Worm (Caenorhabditis elegans) whole organism, young adult: ENCODE measurements around the gene T26A5.2.

Source experiments
- B0035.1 ChIP-seq: sonication (generic microtip); optimal IDR thresholded peaks from 2 replicates; lab custom pipeline; 2016; ENCODE audit warnings: missing genetic modification characterization, mild to moderate bottlenecking, missing compliant biosample characterization, missing genotype, missing genetic modification reagents
- D2030.7 ChIP-seq: fragments of 200-800 bp; sonication (Bioruptor generic); IDR thresholded peaks from 2 replicates; pipeline ENCODE4 v1.3.6; 2022; ENCODE audit warnings: missing genetic modification reagents, missing genetic modification characterization, missing compliant biosample characterization
- F22D6.2 ChIP-seq: sonication (generic microtip); optimal IDR thresholded peaks from 2 replicates; lab custom pipeline; 2016; ENCODE audit warnings: mild to moderate bottlenecking, missing genetic modification characterization, missing compliant biosample characterization
- F33H1.4 ChIP-seq: fragments of 200-800 bp; sonication (Bioruptor generic); IDR thresholded peaks from 2 replicates; pipeline ENCODE4 v1.3.6; 2022; ENCODE audit warnings: missing genetic modification reagents, missing genetic modification characterization, missing compliant biosample characterization
- F39B2.1 ChIP-seq: fragments of 200-800 bp; sonication (Bioruptor generic); IDR thresholded peaks from 2 replicates; pipeline ENCODE4 v1.3.6; 2022; ENCODE audit warnings: missing genetic modification reagents, missing genetic modification characterization, missing compliant biosample characterization
- T07F8.4 ChIP-seq: sonication (generic microtip); optimal IDR thresholded peaks from 2 replicates; lab custom pipeline; 2016; ENCODE audit warnings: mild to moderate bottlenecking, missing genetic modification characterization, moderate library complexity, missing compliant biosample characterization
- ama-1 ChIP-seq, 3 experiments: fragments of 150-350 bp in 1 of 3; sonication (generic microtip) in 2 of 3; optimal IDR thresholded peaks; 2 replicates each; lab custom pipeline; 2014 to 2018; ENCODE audit warnings: missing biosample characterization in 2 of 3, missing genetic modification characterization in 2 of 3, missing genetic modification reagents in 2 of 3
- aptf-2 ChIP-seq: fragments of 200-800 bp; sonication (Bioruptor generic); conservative IDR thresholded peaks from 2 replicates; pipeline ENCODE4 v1.3.6; 2022; ENCODE audit warnings: missing genetic modification reagents, missing genetic modification characterization, missing compliant biosample characterization
- atf-7 ChIP-seq: sonication (generic microtip); optimal IDR thresholded peaks from 2 replicates; lab custom pipeline; 2017; ENCODE audit warnings: mild to moderate bottlenecking, missing genetic modification characterization, missing compliant biosample characterization
- athp-1 ChIP-seq: sonication (generic microtip); optimal IDR thresholded peaks from 2 replicates; lab custom pipeline; 2017; ENCODE audit warnings: mild to moderate bottlenecking, missing genetic modification characterization, missing compliant biosample characterization
- attf-3 ChIP-seq: fragments of 200-800 bp; sonication (Bioruptor generic); conservative IDR thresholded peaks from 2 replicates; pipeline ENCODE4 v1.3.6; 2022; ENCODE audit warnings: missing genetic modification reagents, missing genetic modification characterization, missing compliant biosample characterization
- attf-6 ChIP-seq: fragments of 200-800 bp; sonication (Bioruptor generic); IDR thresholded peaks from 2 replicates; pipeline ENCODE4 v1.3.6; 2022; ENCODE audit warnings: missing genetic modification reagents, missing genetic modification characterization, missing compliant biosample characterization
- bed-1 ChIP-seq: fragments of 200-800 bp; sonication (Bioruptor generic); IDR thresholded peaks from 2 replicates; pipeline ENCODE4 v1.3.6; 2022; ENCODE audit warnings: missing genetic modification reagents, missing genetic modification characterization, missing compliant biosample characterization
- ceh-91 ChIP-seq: fragments of 200-800 bp; sonication (Bioruptor generic); IDR thresholded peaks from 2 replicates; pipeline ENCODE4 v1.3.6; 2022; ENCODE audit warnings: missing genetic modification reagents, missing genetic modification characterization, missing compliant biosample characterization
- die-1 ChIP-seq: sonication (generic microtip); optimal IDR thresholded peaks from 2 replicates; lab custom pipeline; 2016; ENCODE audit warnings: missing genotype, mild to moderate bottlenecking, missing genetic modification characterization, missing compliant biosample characterization
- dpff-1 ChIP-seq: sonication (generic microtip); optimal IDR thresholded peaks from 2 replicates; lab custom pipeline; 2017; ENCODE audit warnings: mild to moderate bottlenecking, missing genetic modification characterization, missing compliant biosample characterization
- efl-1 ChIP-seq: fragments of 150-350 bp; optimal IDR thresholded peaks from 2 replicates; lab custom pipeline; 2014; ENCODE audit warnings: missing biosample characterization, missing genetic modification reagents, missing genetic modification characterization
- egl-44 ChIP-seq: fragments of 200-800 bp; sonication (Bioruptor generic); IDR thresholded peaks from 2 replicates; pipeline ENCODE4 v1.3.6; 2022; ENCODE audit warnings: missing genetic modification reagents, missing genetic modification characterization, missing compliant biosample characterization
- hmg-1.2 ChIP-seq: fragments of 200-800 bp; sonication (Bioruptor generic); IDR thresholded peaks from 2 replicates; pipeline ENCODE4 v1.3.6; 2022; ENCODE audit warnings: missing genetic modification reagents, missing genetic modification characterization, missing compliant biosample characterization
- hrde-1 ChIP-seq: sonication (generic microtip); optimal IDR thresholded peaks from 2 replicates; lab custom pipeline; 2016; ENCODE audit warnings: missing genetic modification characterization, mild to moderate bottlenecking, missing compliant biosample characterization, moderate library complexity, missing genotype, missing genetic modification reagents, borderline replicate concordance
- lag-1 ChIP-seq: fragments of 200-800 bp; sonication (Bioruptor generic); IDR thresholded peaks from 2 replicates; pipeline ENCODE4 v1.3.6; 2022; ENCODE audit warnings: missing genetic modification reagents, missing genetic modification characterization, missing compliant biosample characterization
- let-526 ChIP-seq: fragments of 200-800 bp; sonication (Bioruptor generic); IDR thresholded peaks from 2 replicates; pipeline ENCODE4 v1.3.6; 2022; ENCODE audit warnings: missing genetic modification reagents, missing genetic modification characterization, missing compliant biosample characterization
- let-607 ChIP-seq, 2 experiments: fragments of 200-800 bp in 1 of 2; sonication (Bioruptor generic) in 1 of 2; sonication (generic microtip) in 1 of 2; optimal IDR thresholded peaks; 2 replicates each; lab custom pipeline; 2016 to 2018; ENCODE audit warnings: mild to moderate bottlenecking in 2 of 2, missing compliant biosample characterization in 2 of 2, missing genetic modification characterization in 2 of 2, moderate library complexity in 2 of 2, missing genotype in 1 of 2
- lin-26 ChIP-seq: fragments of 200-800 bp; sonication (Bioruptor generic); IDR thresholded peaks from 2 replicates; pipeline ENCODE4 v1.3.6; 2022; ENCODE audit warnings: missing genetic modification reagents, missing genetic modification characterization, missing compliant biosample characterization
- lin-54 ChIP-seq: fragments of 200-800 bp; sonication (Bioruptor generic); optimal IDR thresholded peaks from 2 replicates; lab custom pipeline; 2018; ENCODE audit warnings: mild to moderate bottlenecking, missing genetic modification characterization, missing compliant biosample characterization
- lsy-27 ChIP-seq: sonication (generic microtip); optimal IDR thresholded peaks from 2 replicates; lab custom pipeline; 2017; ENCODE audit warnings: missing genetic modification characterization, mild to moderate bottlenecking, missing compliant biosample characterization, antibody characterized with exemption, missing genotype, borderline replicate concordance; ENCODE audit not compliant: insufficient read depth
- madf-3 ChIP-seq: fragments of 200-800 bp; sonication (Bioruptor generic); IDR thresholded peaks from 2 replicates; pipeline ENCODE4 v1.3.6; 2022; ENCODE audit warnings: missing genetic modification reagents, missing genetic modification characterization, missing compliant biosample characterization
- madf-6 ChIP-seq: fragments of 200-800 bp; sonication (Bioruptor generic); IDR thresholded peaks from 2 replicates; pipeline ENCODE4 v1.3.6; 2022; ENCODE audit warnings: missing genetic modification reagents, missing genetic modification characterization, missing compliant biosample characterization
- mcd-1 ChIP-seq: fragments of 200-800 bp; sonication (Bioruptor generic); IDR thresholded peaks from 2 replicates; pipeline ENCODE4 v1.3.6; 2022; ENCODE audit warnings: missing genetic modification reagents, missing genetic modification characterization, missing compliant biosample characterization
- nfya-1 ChIP-seq: sonication (generic microtip); optimal IDR thresholded peaks from 2 replicates; lab custom pipeline; 2017; ENCODE audit warnings: antibody characterized with exemption, missing compliant biosample characterization, missing genetic modification characterization, borderline replicate concordance; ENCODE audit not compliant: insufficient read depth
- nfya-2 ChIP-seq: fragments of 200-800 bp; sonication (Bioruptor generic); IDR thresholded peaks from 2 replicates; pipeline ENCODE4 v1.3.6; 2022; ENCODE audit warnings: missing genetic modification reagents, missing genetic modification characterization, missing compliant biosample characterization
- nhr-90 ChIP-seq: sonication (generic microtip); optimal IDR thresholded peaks from 2 replicates; lab custom pipeline; 2016; ENCODE audit warnings: missing genotype, mild to moderate bottlenecking, missing genetic modification characterization, missing compliant biosample characterization
- pbrm-1 ChIP-seq: fragments of 200-800 bp; sonication (Bioruptor generic); IDR thresholded peaks from 2 replicates; pipeline ENCODE4 v1.3.6; 2022; ENCODE audit warnings: missing genetic modification reagents, missing genetic modification characterization, missing compliant biosample characterization
- rec-8 ChIP-seq, 2 experiments: sonication (generic microtip); optimal IDR thresholded peaks; 2 replicates each; lab custom pipeline; 2016; ENCODE audit warnings: mild to moderate bottlenecking in 2 of 2, missing genetic modification characterization in 2 of 2, missing genetic modification reagents in 2 of 2, missing genotype in 2 of 2, missing biosample characterization in 1 of 2, missing compliant biosample characterization in 1 of 2, moderate library complexity in 1 of 2
- repo-1 ChIP-seq: sonication (generic microtip); optimal IDR thresholded peaks from 2 replicates; lab custom pipeline; 2017; ENCODE audit warnings: mild to moderate bottlenecking, missing genetic modification characterization, missing compliant biosample characterization
- snpc-1.1 ChIP-seq: sonication (generic microtip); optimal IDR thresholded peaks from 2 replicates; lab custom pipeline; 2017; ENCODE audit warnings: missing genetic modification characterization, mild to moderate bottlenecking, missing compliant biosample characterization, antibody characterized with exemption, moderate library complexity, missing genotype, missing genetic modification reagents; ENCODE audit not compliant: insufficient read depth
- snpc-4 ChIP-seq, 5 experiments: fragments of 150-350 bp in 1 of 5; sonication (generic microtip) in 4 of 5; optimal IDR thresholded peaks; 2 replicates each; lab custom pipeline; 2014 to 2018; ENCODE audit warnings: missing genetic modification characterization in 5 of 5, missing biosample characterization in 3 of 5, antibody characterized with exemption in 2 of 5, mild to moderate bottlenecking in 2 of 5, missing compliant biosample characterization in 2 of 5, missing genotype in 2 of 5, moderate library complexity in 2 of 5, missing genetic modification reagents in 1 of 5
- somi-1 ChIP-seq: fragments of 200-800 bp; sonication (Bioruptor generic); optimal IDR thresholded peaks from 2 replicates; lab custom pipeline; 2018; ENCODE audit warnings: mild to moderate bottlenecking, missing genetic modification characterization, missing compliant biosample characterization
- tbp1 ChIP-seq: fragments of 200-800 bp; sonication (Bioruptor generic); optimal IDR thresholded peaks from 2 replicates; lab custom pipeline; 2018; ENCODE audit warnings: mild to moderate bottlenecking, missing genetic modification characterization, missing compliant biosample characterization
- tlf-1 ChIP-seq: fragments of 200-800 bp; sonication (Bioruptor generic); optimal IDR thresholded peaks from 2 replicates; lab custom pipeline; 2018; ENCODE audit warnings: mild to moderate bottlenecking, missing genetic modification characterization, missing compliant biosample characterization
- unc-130 ChIP-seq: sonication (generic microtip); optimal IDR thresholded peaks from 2 replicates; lab custom pipeline; 2016; ENCODE audit warnings: missing genetic modification reagents, missing genetic modification characterization, missing compliant biosample characterization
- xnd-1 ChIP-seq: sonication (generic microtip); optimal IDR thresholded peaks from 2 replicates; lab custom pipeline; 2016; ENCODE audit warnings: missing genotype, missing genetic modification reagents, missing genetic modification characterization, missing compliant biosample characterization
- zfh-2 ChIP-seq: fragments of 200-800 bp; sonication (Bioruptor generic); conservative IDR thresholded peaks from 2 replicates; pipeline ENCODE4 v1.3.6; 2022; ENCODE audit warnings: missing genetic modification reagents, missing genetic modification characterization, missing compliant biosample characterization
- ztf-18 ChIP-seq: sonication (generic microtip); optimal IDR thresholded peaks from 2 replicates; lab custom pipeline; 2016; ENCODE audit warnings: missing genotype, mild to moderate bottlenecking, missing genetic modification characterization, missing compliant biosample characterization
- ztf-28 ChIP-seq: fragments of 200-800 bp; sonication (Bioruptor generic); IDR thresholded peaks from 2 replicates; pipeline ENCODE4 v1.3.6; 2022; ENCODE audit warnings: missing genetic modification reagents, missing genetic modification characterization, missing compliant biosample characterization
- ztf-3 ChIP-seq: fragments of 200-800 bp; sonication (Bioruptor generic); optimal IDR thresholded peaks from 2 replicates; lab custom pipeline; 2018; ENCODE audit warnings: mild to moderate bottlenecking, missing genetic modification characterization, missing compliant biosample characterization

T26A5.2 gene

ce11 chrIII:6462610-6463009, 4.5 kb upstream of the T26A5.2 start, which contains the start of gene T26A5.8 (continued):
- no peak for TF ChIP-seq somi-1 (GFP tag; lab: Kevin White, UChicago)
- no peak for TF ChIP-seq dpff-1 (tag; lab: Kevin White, UChicago)
- TF ChIP-seq nfya-1 (tag; lab: Kevin White, UChicago) = no peak
- peak; percentile 11 for TF ChIP-seq tlf-1 (GFP tag; lab: Kevin White, UChicago)
- TF ChIP-seq lin-54 = peak; percentile 63
- peak; percentile 47; the same call in 1 of the 2 replicates for TF ChIP-seq mcd-1 (GFP tag; lab: Robert Waterston, UW)
- no peak for TF ChIP-seq F39B2.1 (GFP tag; lab: Robert Waterston, UW)
- TF ChIP-seq repo-1 (tag; lab: Kevin White, UChicago) = peak; percentile 44
- no peak for TF ChIP-seq snpc-1.1 (tag; lab: Kevin White, UChicago)
- peak in 1 of 2 experiments; percentile 24 for TF ChIP-seq let-607 (tag; optimal IDR thresholded peaks at IDR 0.05; lab: Kevin White, UChicago)
- no peak for TF ChIP-seq ceh-91 (GFP tag; lab: Robert Waterston, UW)
- TF ChIP-seq athp-1 (tag; lab: Kevin White, UChicago) = peak; percentile 75
- peak; percentile 51 for TF ChIP-seq die-1
- no peak for TF ChIP-seq bed-1 (GFP tag; lab: Robert Waterston, UW)
- peak; percentile 82 for TF ChIP-seq hrde-1
- no peak for TF ChIP-seq T07F8.4
- 0 out of 2 replicates have a peak, but pooled peaks have one; percentile 56 for TF ChIP-seq lin-26 (GFP tag; lab: Robert Waterston, UW)
- TF ChIP-seq pbrm-1 = no peak; the same call in 1 of the 2 replicates
- peak; percentile 74; the same call in 1 of the 2 replicates for TF ChIP-seq madf-3 (GFP tag; lab: Robert Waterston, UW)
- TF ChIP-seq attf-6 (GFP tag; lab: Robert Waterston, UW) = peak; percentile 31; the same call in 1 of the 2 replicates
- TF ChIP-seq nhr-90 (tag; lab: Kevin White, UChicago) = peak; percentile 7
- no peak for TF ChIP-seq rec-8 (tag; optimal IDR thresholded peaks at IDR 0.05; lab: Kevin White, UChicago)
- no peak for TF ChIP-seq xnd-1 (tag; lab: Kevin White, UChicago)
- peak; percentile 22 for TF ChIP-seq unc-130
- peak; percentile 33 for TF ChIP-seq atf-7
- TF ChIP-seq ama-1 (optimal IDR thresholded peaks at IDR 0.05; lab: Kevin White, UChicago) = peak; percentile 10
- peak in 1 of 2 experiments; percentile 33 for TF ChIP-seq ama-1 (GFP tag; optimal IDR thresholded peaks at IDR 0.05; lab: Kevin White, UChicago)
- TF ChIP-seq zfh-2 = 0 out of 2 replicates have a peak, but pooled peaks have one; percentile 22
- no peak for TF ChIP-seq aptf-2 (GFP tag; lab: Robert Waterston, UW)
- no peak for TF ChIP-seq hmg-1.2 (GFP tag; lab: Robert Waterston, UW)
- no peak for TF ChIP-seq F33H1.4 (GFP tag; lab: Robert Waterston, UW)
- no peak for TF ChIP-seq lsy-27 (tag; lab: Kevin White, UChicago)
- TF ChIP-seq madf-6 = peak; percentile 65
- TF ChIP-seq ztf-3 (GFP tag; lab: Kevin White, UChicago) = peak; percentile 50
- TF ChIP-seq D2030.7 (GFP tag; lab: Robert Waterston, UW) = no peak
- no peak for TF ChIP-seq F22D6.2 (tag; lab: Kevin White, UChicago)
- no peak for TF ChIP-seq nfya-2 (GFP tag; lab: Robert Waterston, UW)
- no peak for TF ChIP-seq lag-1 (GFP tag; lab: Robert Waterston, UW)
- TF ChIP-seq ztf-18 (tag; lab: Kevin White, UChicago) = no peak
- no peak for TF ChIP-seq snpc-4 (GFP tag; optimal IDR thresholded peaks at IDR 0.05; lab: Kevin White, UChicago)
- peak in 2 of 4 experiments; percentile 10 to 19 for TF ChIP-seq snpc-4 (tag; optimal IDR thresholded peaks at IDR 0.05; lab: Kevin White, UChicago)
- peak; percentile 23 for TF ChIP-seq tbp1 (GFP tag; lab: Kevin White, UChicago)
- no peak for TF ChIP-seq let-526
- TF ChIP-seq attf-3 (GFP tag; lab: Robert Waterston, UW) = no peak
- TF ChIP-seq efl-1 (GFP tag; lab: Kevin White, UChicago) = no peak
- TF ChIP-seq B0035.1 (tag; lab: Kevin White, UChicago) = no peak
- TF ChIP-seq ztf-28 (GFP tag; lab: Robert Waterston, UW) = no peak
- no peak for TF ChIP-seq egl-44
